Worm (Caenorhabditis elegans): ENCODE measurements around the gene C18B12.4.
A peak's percentile ranks its signal among the peaks of the same experiment; 100 is the strongest.

Gene C18B12.4

DNA sequence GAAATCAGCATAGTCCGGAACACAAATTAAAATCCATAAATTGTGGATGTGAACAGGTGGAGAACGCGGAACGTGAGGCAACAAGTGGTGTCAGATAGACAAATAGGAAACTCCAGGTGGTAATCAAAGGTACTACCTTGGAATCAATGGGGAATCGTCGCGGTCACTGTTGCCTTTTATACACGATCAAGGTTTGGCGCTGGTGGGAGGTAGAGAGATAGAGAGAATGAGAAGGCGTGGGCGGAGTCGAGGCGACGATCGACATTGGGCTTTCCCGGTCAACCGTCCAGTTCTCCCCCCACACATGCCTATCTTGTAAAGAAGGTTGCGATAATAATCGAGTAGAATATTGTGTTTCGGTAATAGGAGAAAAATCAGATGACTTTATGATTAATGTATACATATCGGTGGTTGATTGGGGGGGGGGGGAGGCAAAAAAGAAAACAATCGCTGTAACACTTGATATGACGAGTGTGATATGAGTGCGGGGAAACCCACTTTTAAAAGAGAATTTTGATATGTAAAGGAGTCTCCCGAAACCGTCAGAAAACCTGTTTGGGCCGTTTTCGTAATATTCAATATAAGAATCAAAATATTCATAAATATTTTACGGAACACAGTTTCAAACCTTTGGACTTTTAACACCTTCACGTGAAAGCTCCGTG is 37.3 kb upstream of the C18B12.4 start, which contains the start of the genes H40L08.8, H40L08.2 and H40L08.7 (continued):
- TF ChIP-seq nhr-12 (tag; optimal IDR thresholded peaks at IDR 0.05) (no peak), blmp-1 (tag; optimal IDR thresholded peaks at IDR 0.05) (peak; percentile 53), nhr-77 (tag; optimal IDR thresholded peaks at IDR 0.05) (no peak)

DNA sequence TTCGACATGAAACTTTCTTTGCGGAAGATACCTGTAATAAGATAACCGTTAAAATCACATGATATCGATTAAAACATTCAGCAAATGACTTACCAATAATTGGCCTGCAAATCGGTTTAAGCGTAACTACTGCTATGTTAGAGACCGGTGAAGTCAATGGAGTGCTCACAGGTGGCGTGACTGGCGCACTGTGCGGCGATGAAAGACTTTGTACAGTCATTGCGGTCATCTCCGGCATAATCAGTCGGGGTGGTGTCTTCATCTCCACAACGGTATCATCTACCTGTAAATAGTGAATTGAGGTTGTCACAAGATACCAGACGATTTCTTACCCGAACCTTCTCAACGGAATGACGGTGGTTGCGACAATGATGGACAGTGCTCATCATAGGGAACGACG is 36.5 kb upstream of the C18B12.4 start:
- TF ChIP-seq nhr-237 (tag; optimal IDR thresholded peaks at IDR 0.05) = no peak
- TF ChIP-seq sox-4 (tag; optimal IDR thresholded peaks at IDR 0.05) = no peak
- TF ChIP-seq dsc-1 (tag; optimal IDR thresholded peaks at IDR 0.05) = no peak
- no peak for TF ChIP-seq unc-86 (tag; optimal IDR thresholded peaks at IDR 0.05)
- no peak for TF ChIP-seq C16A3.4 (tag; optimal IDR thresholded peaks at IDR 0.05)
- peak in 1 of 2 experiments; percentile 22 for TF ChIP-seq lin-35 (GFP tag; optimal IDR thresholded peaks at IDR 0.05)

DNA sequence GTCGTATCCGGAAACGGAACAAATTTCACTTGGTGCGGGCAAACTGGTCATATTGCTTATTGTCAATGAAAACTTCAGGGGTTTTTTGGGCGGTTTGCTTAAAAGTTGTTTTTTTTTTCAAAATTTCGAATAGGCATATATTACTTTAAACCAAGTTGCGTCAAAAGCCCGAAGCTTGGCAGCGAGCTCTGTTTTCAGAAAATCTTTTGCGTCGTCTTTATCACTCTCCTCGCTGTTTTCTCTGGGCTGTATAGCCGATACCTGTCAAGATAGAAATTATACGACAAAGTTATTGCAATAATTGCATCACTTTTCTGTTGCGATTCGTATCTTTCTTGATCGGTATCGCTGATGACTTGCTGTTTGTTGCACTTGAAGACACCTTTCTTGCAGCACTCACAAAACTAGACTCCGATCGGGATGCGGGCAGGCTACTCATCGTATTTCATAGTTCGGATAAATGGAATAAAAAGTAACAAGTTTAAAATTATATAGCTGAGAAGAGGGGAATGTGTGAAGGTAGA is 35.7 kb upstream of the C18B12.4 start, which contains the start of the genes H40L08.3 and H40L08.9:
TSS of gene H40L08.3 (minus strand) at position 51 of the 524 bp plus-strand sequence.
TSS of gene H40L08.9 (minus strand) at position 439 of the 524 bp plus-strand sequence.
- no peak for TF ChIP-seq F16B12.6 (tag; optimal IDR thresholded peaks at IDR 0.05)
- peak; percentile 47 for TF ChIP-seq nhr-20 (tag; optimal IDR thresholded peaks at IDR 0.05)
- TF ChIP-seq vab-15 (tag; optimal IDR thresholded peaks at IDR 0.05) = no peak
- no peak for TF ChIP-seq nhr-28 (tag; optimal IDR thresholded peaks at IDR 0.05)
- no peak for TF ChIP-seq elt-2 (tag; optimal IDR thresholded peaks at IDR 0.05)
- TF ChIP-seq nhr-77 (tag; optimal IDR thresholded peaks at IDR 0.05) = no peak
- TF ChIP-seq nhr-85 (tag) = peak; percentile 72
- TF ChIP-seq lin-14 (GFP tag; optimal IDR thresholded peaks at IDR 0.05) = peak; percentile 21
- TF ChIP-seq elt-3 (tag; optimal IDR thresholded peaks at IDR 0.05) = peak in 2 of 6 experiments; percentile 31 to 35
- TF ChIP-seq aly-2 (tag; optimal IDR thresholded peaks at IDR 0.05) = no peak
- no peak for TF ChIP-seq mab-9 (GFP tag; IDR thresholded peaks at IDR 0.05)
- TF ChIP-seq hpl-2 (GFP tag; optimal IDR thresholded peaks at IDR 0.05) = no peak
- peak; percentile 4 for TF ChIP-seq nhr-71 (tag; optimal IDR thresholded peaks at IDR 0.05)
- TF ChIP-seq rnt-1 (tag; optimal IDR thresholded peaks at IDR 0.05) = peak; percentile 3

- TF ChIP-seq mep-1 (tag; optimal IDR thresholded peaks at IDR 0.05) (no peak), mdl-1 (tag; optimal IDR thresholded peaks at IDR 0.05) (no peak), lin-13 (GFP tag; optimal IDR thresholded peaks at IDR 0.05) (no peak), unc-30 (tag; optimal IDR thresholded peaks at IDR 0.05) (no peak), snpc-4 (tag; optimal IDR thresholded peaks at IDR 0.05) (peak; percentile 11), ceh-88 (GFP tag; IDR thresholded peaks at IDR 0.05) (no peak), pqm-1 (tag; optimal IDR thresholded peaks at IDR 0.05) (no peak), fos-1 (tag; optimal IDR thresholded peaks at IDR 0.05) (no peak), pax-3 (tag; optimal IDR thresholded peaks at IDR 0.05) (no peak), ama-1 (optimal IDR thresholded peaks at IDR 0.05) (no peak), nhr-85 (tag) (peak; percentile 9), efl-1 (optimal IDR thresholded peaks at IDR 0.05) (no peak), efl-1 (GFP tag; optimal IDR thresholded peaks at IDR 0.05 in 1 of 2) (peak in 1 of 2 experiments; percentile 53), dpl-1 (GFP tag; optimal IDR thresholded peaks at IDR 0.05) (no peak), nhr-11 (tag; optimal IDR thresholded peaks at IDR 0.05) (no peak), sup-37 (GFP tag; optimal IDR thresholded peaks at IDR 0.05) (no peak), hlh-4 (tag; optimal IDR thresholded peaks at IDR 0.05) (no peak), sptf-1 (tag; optimal IDR thresholded peaks at IDR 0.05) (no peak)
Observed at ce11 chrX:15075170-15075569, 34.8 kb upstream of the C18B12.4 start.

Data from whole organism, L1 larva.